Worm (Caenorhabditis elegans) whole organism, L1 larva: ENCODE measurements around the gene Y49F6B.20.

Experiments used
- C04F5.9 ChIP-seq: sonication (generic microtip); optimal IDR thresholded peaks from 2 replicates; lab custom pipeline; 2016; ENCODE audit warnings: missing genetic modification characterization, missing compliant biosample characterization
- C34B4.2 ChIP-seq: sonication (generic microtip); optimal IDR thresholded peaks from 2 replicates; lab custom pipeline; 2017; ENCODE audit warnings: mild to moderate bottlenecking, missing genetic modification characterization, missing compliant biosample characterization
- Y116A8C.19 ChIP-seq: sonication (generic microtip); optimal IDR thresholded peaks from 2 replicates; lab custom pipeline; 2016; ENCODE audit warnings: missing compliant biosample characterization, missing genetic modification characterization, borderline replicate concordance
- aha-1 ChIP-seq: fragments of 150-350 bp; optimal IDR thresholded peaks from 2 replicates; lab custom pipeline; 2014; ENCODE audit warnings: missing biosample characterization, missing genetic modification characterization
- alr-1 ChIP-seq: fragments of 200-800 bp; sonication (Bioruptor generic); optimal IDR thresholded peaks from 2 replicates; lab custom pipeline; 2018; ENCODE audit warnings: borderline replicate concordance, mild to moderate bottlenecking, missing genetic modification characterization, missing compliant biosample characterization
- aly-2 ChIP-seq: fragments of 150-350 bp; optimal IDR thresholded peaks from 2 replicates; lab custom pipeline; 2014; ENCODE audit warnings: missing biosample characterization, missing genetic modification characterization
- ama-1 ChIP-seq: fragments of 150-350 bp; optimal IDR thresholded peaks from 2 replicates; lab custom pipeline; 2014
- ceh-63 ChIP-seq: fragments of 200-800 bp; sonication (Bioruptor generic); optimal IDR thresholded peaks from 2 replicates; lab custom pipeline; 2018; ENCODE audit warnings: mild to moderate bottlenecking, missing genetic modification characterization, missing compliant biosample characterization
- ceh-8 ChIP-seq: fragments of 200-800 bp; sonication (Bioruptor generic); optimal IDR thresholded peaks from 2 replicates; lab custom pipeline; 2018; ENCODE audit warnings: mild to moderate bottlenecking, missing genetic modification characterization, moderate library complexity, missing compliant biosample characterization
- ceh-82 ChIP-seq, 3 experiments: fragments of 150-350 bp in 1 of 3; sonication (generic microtip) in 2 of 3; optimal IDR thresholded peaks; 2 replicates each; lab custom pipeline; 2014 to 2017; ENCODE audit warnings: missing biosample characterization in 3 of 3, missing genetic modification characterization in 3 of 3
- ceh-88 ChIP-seq: fragments of 200-800 bp; sonication (Bioruptor generic); IDR thresholded peaks from 2 replicates; pipeline ENCODE4 v1.3.6; 2022; ENCODE audit warnings: missing genetic modification characterization, missing compliant biosample characterization
- ceh-90 ChIP-seq: sonication (generic microtip); optimal IDR thresholded peaks from 2 replicates; lab custom pipeline; 2016; ENCODE audit warnings: missing genetic modification characterization, missing compliant biosample characterization
- ces-1 ChIP-seq: fragments of 150-350 bp; optimal IDR thresholded peaks from 2 replicates; lab custom pipeline; 2014; ENCODE audit warnings: missing biosample characterization, missing genetic modification reagents, missing genetic modification characterization
- dpl-1 ChIP-seq, 3 experiments: fragments of 150-350 bp in 2 of 3; sonication (generic microtip) in 1 of 3; optimal IDR thresholded peaks; 2 replicates each; lab custom pipeline; 2014 to 2017; ENCODE audit warnings: missing biosample characterization in 3 of 3, missing genetic modification characterization in 3 of 3, missing genetic modification reagents in 3 of 3
- dsc-1 ChIP-seq: sonication (generic microtip); optimal IDR thresholded peaks from 2 replicates; lab custom pipeline; 2016; ENCODE audit warnings: mild to moderate bottlenecking, missing genetic modification characterization, missing compliant biosample characterization
- egl-13 ChIP-seq: sonication (generic microtip); optimal IDR thresholded peaks from 2 replicates; lab custom pipeline; 2016; ENCODE audit warnings: missing genotype, missing genetic modification reagents, missing genetic modification characterization, missing compliant biosample characterization
- fkh-8 ChIP-seq: sonication (generic microtip); optimal IDR thresholded peaks from 2 replicates; lab custom pipeline; 2016; ENCODE audit warnings: mild to moderate bottlenecking, missing genetic modification characterization, missing compliant biosample characterization
- grh-1 ChIP-seq: fragments of 200-800 bp; sonication (Bioruptor generic); IDR thresholded peaks from 2 replicates; pipeline ENCODE4 v1.3.6; 2022; ENCODE audit warnings: missing genetic modification reagents, missing genetic modification characterization, missing compliant biosample characterization
- hpl-2 ChIP-seq: fragments of 150-350 bp; optimal IDR thresholded peaks from 2 replicates; lab custom pipeline; 2014; ENCODE audit warnings: missing biosample characterization, missing genetic modification reagents, missing genetic modification characterization
- isw-1 ChIP-seq: fragments of 200-800 bp; sonication (Bioruptor generic); IDR thresholded peaks from 2 replicates; pipeline ENCODE4 v1.3.6; 2022; ENCODE audit warnings: missing genetic modification characterization, missing compliant biosample characterization
- jun-1 ChIP-seq: fragments of 150-350 bp; optimal IDR thresholded peaks from 2 replicates; lab custom pipeline; 2014; ENCODE audit warnings: missing biosample characterization, missing genetic modification reagents, missing genetic modification characterization
- lin-15B ChIP-seq: fragments of 150-350 bp; sonication (generic microtip); optimal IDR thresholded peaks from 3 replicates; lab custom pipeline; 2014; ENCODE audit warnings: missing biosample characterization, missing genetic modification characterization
- lin-35 ChIP-seq, 2 experiments: fragments of 150-350 bp; optimal IDR thresholded peaks; 2 replicates each; lab custom pipeline; 2014; ENCODE audit warnings: missing biosample characterization in 2 of 2, missing genetic modification characterization in 2 of 2, missing genetic modification reagents in 2 of 2
- lir-3 ChIP-seq: sonication (generic microtip); optimal IDR thresholded peaks from 2 replicates; lab custom pipeline; 2016; ENCODE audit warnings: mild to moderate bottlenecking, missing genetic modification characterization, moderate library complexity, missing compliant biosample characterization; ENCODE audit not compliant: poor library complexity
- mab-9 ChIP-seq: fragments of 200-800 bp; sonication (Bioruptor generic); IDR thresholded peaks from 2 replicates; pipeline ENCODE4 v1.3.6; 2022; ENCODE audit warnings: missing genetic modification reagents, missing genetic modification characterization, missing compliant biosample characterization
- mef-2 ChIP-seq: fragments of 150-350 bp; optimal IDR thresholded peaks from 2 replicates; lab custom pipeline; 2014; ENCODE audit warnings: missing biosample characterization, missing genetic modification characterization
- mep-1 ChIP-seq: fragments of 150-350 bp; optimal IDR thresholded peaks from 2 replicates; lab custom pipeline; 2014; ENCODE audit warnings: missing biosample characterization, missing genetic modification characterization
- nhr-12 ChIP-seq: sonication (generic microtip); optimal IDR thresholded peaks from 2 replicates; lab custom pipeline; 2017; ENCODE audit warnings: missing biosample characterization, missing genetic modification characterization
- nhr-19 ChIP-seq: fragments of 200-800 bp; sonication (Bioruptor generic); conservative IDR thresholded peaks from 2 replicates; pipeline ENCODE4 v1.3.6; 2022; ENCODE audit warnings: missing genetic modification characterization, missing compliant biosample characterization
- nhr-47 ChIP-seq: sonication (generic microtip); optimal IDR thresholded peaks from 2 replicates; lab custom pipeline; 2016; ENCODE audit warnings: mild to moderate bottlenecking, missing genetic modification characterization, moderate library complexity, missing compliant biosample characterization
- nhr-76 ChIP-seq: sonication (generic microtip); optimal IDR thresholded peaks from 2 replicates; lab custom pipeline; 2017; ENCODE audit warnings: missing biosample characterization, missing genetic modification characterization
- nhr-84 ChIP-seq: sonication (generic microtip); optimal IDR thresholded peaks from 2 replicates; lab custom pipeline; 2017; ENCODE audit warnings: missing biosample characterization, missing genetic modification characterization
- nhr-85 ChIP-seq: sonication (generic microtip); peaks from one replicate; lab custom pipeline; 2016; ENCODE audit warnings: missing genetic modification characterization, inconsistent platforms, missing compliant biosample characterization
- pag-3 ChIP-seq: sonication (generic microtip); optimal IDR thresholded peaks from 2 replicates; lab custom pipeline; 2017; ENCODE audit warnings: missing genetic modification characterization, mild to moderate bottlenecking, missing compliant biosample characterization, antibody characterized with exemption, borderline replicate concordance; ENCODE audit not compliant: insufficient read depth
- pax-3 ChIP-seq: fragments of 200-800 bp; sonication (Bioruptor generic); optimal IDR thresholded peaks from 2 replicates; lab custom pipeline; 2018; ENCODE audit warnings: mild to moderate bottlenecking, missing genetic modification characterization, moderate library complexity, missing compliant biosample characterization
- pqm-1 ChIP-seq: sonication (generic microtip); optimal IDR thresholded peaks from 3 replicates; lab custom pipeline; 2017; ENCODE audit warnings: missing biosample characterization, missing genetic modification characterization
- rnt-1 ChIP-seq: sonication (generic microtip); optimal IDR thresholded peaks from 2 replicates; lab custom pipeline; 2016; ENCODE audit warnings: mild to moderate bottlenecking, missing genetic modification characterization, moderate library complexity, missing compliant biosample characterization
- skn-1 ChIP-seq: fragments of 150-350 bp; optimal IDR thresholded peaks from 2 replicates; lab custom pipeline; 2014; ENCODE audit warnings: missing biosample characterization, missing genetic modification characterization
- sptf-1 ChIP-seq: fragments of 150-350 bp; optimal IDR thresholded peaks from 2 replicates; lab custom pipeline; 2014; ENCODE audit warnings: missing biosample characterization, missing genetic modification characterization
- sup-37 ChIP-seq: fragments of 200-800 bp; sonication (Bioruptor generic); optimal IDR thresholded peaks from 2 replicates; lab custom pipeline; 2018; ENCODE audit warnings: mild to moderate bottlenecking, missing genetic modification characterization, missing compliant biosample characterization
- tlp-1 ChIP-seq: fragments of 150-350 bp; optimal IDR thresholded peaks from 2 replicates; lab custom pipeline; 2014; ENCODE audit warnings: missing biosample characterization, missing genetic modification characterization
- unc-62 ChIP-seq: fragments of 150-350 bp; optimal IDR thresholded peaks from 2 replicates; lab custom pipeline; 2014; ENCODE audit warnings: missing biosample characterization, missing genetic modification reagents, missing genetic modification characterization
- unc-98 ChIP-seq: fragments of 200-800 bp; sonication (Bioruptor generic); IDR thresholded peaks from 2 replicates; pipeline ENCODE4 v1.3.6; 2022; ENCODE audit warnings: missing genetic modification characterization, missing compliant biosample characterization
- xbp-1 ChIP-seq: sonication (generic microtip); optimal IDR thresholded peaks from 2 replicates; lab custom pipeline; 2016; ENCODE audit warnings: missing genetic modification characterization, missing compliant biosample characterization
- zip-4 ChIP-seq: fragments of 200-800 bp; sonication (Bioruptor generic); optimal IDR thresholded peaks from 2 replicates; lab custom pipeline; 2018; ENCODE audit warnings: mild to moderate bottlenecking, missing genetic modification characterization, moderate library complexity, missing compliant biosample characterization
- ztf-11 ChIP-seq, 2 experiments: sonication (generic microtip); optimal IDR thresholded peaks; 2 replicates each; lab custom pipeline; 2016 to 2017; ENCODE audit warnings: missing genetic modification characterization in 2 of 2, missing biosample characterization in 1 of 2, missing compliant biosample characterization in 1 of 2

Y49F6B.20 gene

DNA sequence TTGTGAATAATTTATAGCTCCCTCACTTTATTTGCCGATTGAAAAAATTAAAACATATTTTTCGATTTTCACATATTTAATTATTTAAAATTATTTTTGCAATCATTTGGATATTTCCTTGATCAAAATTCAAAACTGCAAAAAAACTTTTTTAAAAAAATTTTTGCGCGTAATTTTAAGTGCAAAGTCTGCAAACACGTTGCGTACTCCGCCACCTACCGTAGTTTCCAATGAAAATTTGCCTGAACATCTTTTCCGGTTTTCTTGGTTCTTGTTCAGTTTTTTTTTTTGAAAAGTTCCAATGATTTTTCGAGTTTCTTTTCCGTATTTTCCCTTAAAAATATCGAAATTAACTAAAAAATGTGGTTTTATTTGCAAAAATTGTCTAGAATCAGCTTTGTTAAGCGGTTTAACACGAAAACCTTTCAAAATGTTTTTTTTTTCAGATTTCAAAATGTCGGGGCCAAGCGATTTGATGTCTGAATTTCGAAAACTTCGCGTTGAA lies 21.6 kb downstream of the Y49F6B.20 start, which contains the start of gene C16C8.25:
Gene C16C8.25 (plus strand): TSS at position 455 of the 505 bp plus-strand sequence.
- TF ChIP-seq mef-2 (tag; lab: Kevin White, UChicago) (no peak), lin-15B (tag; lab: Kevin White, UChicago) (no peak), unc-62 (no peak), jun-1 (no peak), C04F5.9 (tag; lab: Kevin White, UChicago) (no peak), nhr-85 (tag; lab: Kevin White, UChicago) (no peak), nhr-76 (tag; lab: Kevin White, UChicago) (no peak), lir-3 (no peak), sup-37 (no peak), xbp-1 (tag; lab: Kevin White, UChicago) (no peak), unc-98 (GFP tag; lab: Robert Waterston, UW) (no peak), aly-2 (tag; lab: Kevin White, UChicago) (no peak), dsc-1 (no peak), ama-1 (no peak)
- TF ChIP-seq, all 84 proteins: peak for 0

DNA sequence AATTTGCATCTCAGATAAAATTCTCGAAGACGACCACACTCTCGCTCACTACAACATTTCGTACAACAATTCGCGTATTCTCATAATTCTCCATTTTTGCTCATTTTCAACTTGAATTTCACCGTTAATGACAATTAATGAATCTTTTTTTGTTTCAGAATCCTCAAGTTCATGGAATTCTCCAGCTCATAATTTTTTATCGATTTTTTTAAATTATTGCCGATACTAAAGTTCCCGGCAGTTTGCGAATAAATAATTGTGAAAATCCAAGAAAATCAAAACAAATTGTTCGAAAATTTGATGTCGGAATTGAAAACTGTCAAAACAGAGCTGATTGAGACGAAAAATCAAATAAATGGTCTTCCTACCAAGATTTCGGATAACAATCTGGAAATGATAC lies 22.5 kb downstream of the Y49F6B.20 start, which contains the start of gene C16C8.21:
Gene C16C8.21 (plus strand): TSS at position 301 of the 400 bp plus-strand sequence.
- TF ChIP-seq C34B4.2 (tag; lab: Kevin White, UChicago): no peak
- no peak for TF ChIP-seq ama-1
- TF ChIP-seq ces-1 (GFP tag; lab: Kevin White, UChicago): no peak
- no peak for TF ChIP-seq nhr-19
- no peak for TF ChIP-seq C04F5.9 (tag; lab: Kevin White, UChicago)
- no peak for TF ChIP-seq rnt-1 (tag; lab: Kevin White, UChicago)
- TF ChIP-seq zip-4 (GFP tag; lab: Kevin White, UChicago): no peak
- no peak for TF ChIP-seq ceh-82 (tag; optimal IDR thresholded peaks at IDR 0.05; lab: Kevin White, UChicago)
- no peak for TF ChIP-seq grh-1 (GFP tag; lab: Robert Waterston, UW)
- TF ChIP-seq Y116A8C.19 (tag; lab: Kevin White, UChicago): no peak
- TF ChIP-seq aha-1 (tag; lab: Kevin White, UChicago): no peak
- TF ChIP-seq dsc-1: no peak
- no peak for TF ChIP-seq tlp-1
- no peak for TF ChIP-seq ceh-8
- no peak for TF ChIP-seq hpl-2 (GFP tag; lab: Kevin White, UChicago)
- TF ChIP-seq jun-1: no peak
- TF ChIP-seq alr-1 (tag; lab: Kevin White, UChicago): no peak
- TF ChIP-seq pqm-1 (tag; lab: Kevin White, UChicago): no peak
- TF ChIP-seq egl-13 (tag; lab: Kevin White, UChicago): no peak
- TF ChIP-seq ceh-90 (tag; lab: Kevin White, UChicago): no peak

DNA sequence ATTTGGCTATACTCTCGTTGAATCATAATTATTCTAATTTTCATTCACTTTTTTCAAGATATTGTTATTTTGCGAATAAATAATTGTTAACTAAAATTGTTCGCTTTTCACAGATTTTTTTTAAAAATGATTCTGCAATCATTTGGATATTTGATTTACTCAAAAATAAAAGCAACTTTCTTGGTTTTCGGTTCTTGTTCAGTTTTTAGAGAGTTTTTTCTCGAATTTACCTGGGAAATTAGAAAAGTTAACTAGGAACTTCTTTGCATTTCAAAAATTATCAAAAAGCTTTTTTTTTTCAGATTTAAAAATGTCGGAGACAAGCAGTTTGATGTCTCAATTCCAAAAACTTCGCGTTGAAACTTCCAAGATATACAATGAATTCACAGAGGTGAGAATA lies 23.8 kb downstream of the Y49F6B.20 start, which contains the start of the genes C16C8.20 and gldi-6:
Gene C16C8.20 (plus strand): TSS at position 301 of the 400 bp plus-strand sequence.
Gene gldi-6 (plus strand): TSS at position 301 of the 400 bp plus-strand sequence.
- TF ChIP-seq alr-1 (tag; lab: Kevin White, UChicago) (no peak), nhr-84 (tag; lab: Kevin White, UChicago) (no peak), unc-98 (GFP tag; lab: Robert Waterston, UW) (no peak), nhr-85 (tag; lab: Kevin White, UChicago) (no peak)

DNA sequence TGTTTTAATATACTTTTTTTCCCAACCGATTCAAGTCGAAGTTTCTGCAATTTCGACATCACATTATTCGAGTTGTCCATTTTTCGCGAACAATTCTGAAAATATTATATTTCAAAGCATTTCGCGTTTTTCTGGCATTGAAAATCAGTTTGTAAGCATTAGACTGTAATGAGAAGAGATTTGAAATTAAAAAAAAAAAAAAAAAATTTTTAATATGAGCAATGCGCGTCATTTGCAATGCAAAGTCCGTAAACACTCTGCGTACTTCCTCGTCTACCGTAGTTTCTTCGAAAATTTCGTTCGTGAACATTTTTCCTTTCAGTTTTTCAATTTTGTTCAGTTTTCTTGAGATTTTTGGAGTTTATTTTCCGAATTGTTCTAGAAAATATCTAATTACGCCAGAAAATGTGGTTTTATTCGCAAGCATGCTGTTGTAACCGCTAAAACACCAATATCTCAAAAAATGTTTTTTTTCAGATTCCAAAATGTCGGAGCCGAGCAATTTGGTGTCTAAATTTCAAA lies 25.1 kb downstream of the Y49F6B.20 start, which contains the start of the genes C16C8.5 and C16C8.16:
Gene C16C8.5 (minus strand): TSS at position 101 of the 522 bp plus-strand sequence.
Gene C16C8.16 (plus strand): TSS at position 472 of the 522 bp plus-strand sequence.
- no peak for TF ChIP-seq dpl-1 (GFP tag; optimal IDR thresholded peaks at IDR 0.05; lab: Kevin White, UChicago)
- no peak for TF ChIP-seq pax-3 (tag; lab: Kevin White, UChicago)
- TF ChIP-seq ceh-88: no peak
- no peak for TF ChIP-seq mab-9 (GFP tag; lab: Robert Waterston, UW)
- no peak for TF ChIP-seq hpl-2 (GFP tag; lab: Kevin White, UChicago)
- no peak for TF ChIP-seq isw-1 (GFP tag; lab: Robert Waterston, UW)
- no peak for TF ChIP-seq pag-3 (tag; lab: Kevin White, UChicago)
- TF ChIP-seq ztf-11 (tag; optimal IDR thresholded peaks at IDR 0.05; lab: Kevin White, UChicago): no peak
- TF ChIP-seq nhr-12 (tag; lab: Kevin White, UChicago): no peak
- TF ChIP-seq skn-1: no peak
- TF ChIP-seq egl-13 (tag; lab: Kevin White, UChicago): no peak
- TF ChIP-seq fkh-8 (tag; lab: Kevin White, UChicago): no peak
- TF ChIP-seq ceh-8: no peak
- TF ChIP-seq ces-1 (GFP tag; lab: Kevin White, UChicago): no peak
- no peak for TF ChIP-seq mep-1 (tag; lab: Kevin White, UChicago)
- TF ChIP-seq ceh-63 (GFP tag; lab: Kevin White, UChicago): no peak
- no peak for TF ChIP-seq mef-2 (tag; lab: Kevin White, UChicago)
- TF ChIP-seq nhr-47: no peak
- no peak for TF ChIP-seq lin-35 (GFP tag; optimal IDR thresholded peaks at IDR 0.05; lab: Kevin White, UChicago)
- no peak for TF ChIP-seq sptf-1 (tag; lab: Kevin White, UChicago)
